2 fruit fly cellular contexts compared by ENCODE assay signal in genomic region chr3L:16164150-16165039, dm6.
TF ChIP-seq lines count a peak whose summit lies in the region.

TSS of gene CG5151 (minus strand) at chr3L:16164701.

TF ChIP-seq in whole organism, embryonic, 481 proteins besides CTCF, POLR2A, EP300 and RAD21 (continued from another document and continues in another):
- TF ChIP-seq bab2 (GFP tag; optimal IDR thresholded peaks at IDR 0.05; lab: Kevin White, UChicago) (no peak), kah (GFP tag; optimal IDR thresholded peaks at IDR 0.05; lab: Kevin White, UChicago) (no peak), CG8089 (GFP tag; optimal IDR thresholded peaks at IDR 0.05; lab: Kevin White, UChicago) (no peak), Gug (GFP tag; IDR thresholded peaks at IDR 0.05; lab: Robert Waterston, UW) (no peak), CG31365 (tag; optimal IDR thresholded peaks at IDR 0.05; lab: Kevin White, UChicago) (peak; percentile 21), Scr (GFP tag; IDR thresholded peaks at IDR 0.05; lab: Robert Waterston, UW; ENCODE audit: partially characterized antibody) (peak; percentile 69), CG16779 (GFP tag; IDR thresholded peaks at IDR 0.05; lab: Robert Waterston, UW) (no peak), dan (GFP tag; IDR thresholded peaks at IDR 0.05; lab: Robert Waterston, UW) (no peak), sima (GFP tag; optimal IDR thresholded peaks at IDR 0.05; lab: Kevin White, UChicago) (no peak), shn (GFP tag; optimal IDR thresholded peaks at IDR 0.05; lab: Kevin White, UChicago) (no peak), grau (tag; optimal IDR thresholded peaks at IDR 0.05; lab: Kevin White, UChicago) (no peak), pb (GFP tag; optimal IDR thresholded peaks at IDR 0.05; lab: Kevin White, UChicago) (no peak), Hand (GFP tag; optimal IDR thresholded peaks at IDR 0.05; lab: Kevin White, UChicago) (no peak), gem (tag; optimal IDR thresholded peaks at IDR 0.05; lab: Kevin White, UChicago) (no peak), CG12942 (GFP tag; optimal IDR thresholded peaks at IDR 0.05; lab: Kevin White, UChicago) (no peak), scrt (GFP tag; optimal IDR thresholded peaks at IDR 0.05; lab: Kevin White, UChicago) (peak; percentile 18), D (optimal IDR thresholded peaks at IDR 0.05; lab: Kevin White, UChicago) (no peak), D (GFP tag; optimal IDR thresholded peaks at IDR 0.05; lab: Kevin White, UChicago) (no peak), Mes4 (GFP tag; optimal IDR thresholded peaks at IDR 0.05; lab: Kevin White, UChicago) (no peak), lilli (GFP tag; optimal IDR thresholded peaks at IDR 0.05; lab: Kevin White, UChicago) (no peak), CG7963 (GFP tag; IDR thresholded peaks at IDR 0.05; lab: Robert Waterston, UW; ENCODE audit: partially characterized antibody) (peak; percentile 82), CG2116 (GFP tag; optimal IDR thresholded peaks at IDR 0.05; lab: Kevin White, UChicago) (no peak), CG12299 (tag; optimal IDR thresholded peaks at IDR 0.05; lab: Kevin White, UChicago) (peak; percentile 64), CG18764 (GFP tag; optimal IDR thresholded peaks at IDR 0.05; lab: Kevin White, UChicago) (no peak), CG32767 (GFP tag; IDR thresholded peaks at IDR 0.05; lab: Robert Waterston, UW) (no peak), lola (GFP tag; optimal IDR thresholded peaks at IDR 0.05; lab: Kevin White, UChicago) (no peak), CG16863 (GFP tag; optimal IDR thresholded peaks at IDR 0.05; lab: Kevin White, UChicago) (no peak), CG11093 (GFP tag; IDR thresholded peaks at IDR 0.05; lab: Robert Waterston, UW) (no peak), Drgx (GFP tag; IDR thresholded peaks at IDR 0.05; lab: Robert Waterston, UW) (no peak), toy (GFP tag; IDR thresholded peaks at IDR 0.05; lab: Robert Waterston, UW) (no peak), crol (GFP tag; IDR thresholded peaks at IDR 0.05; lab: Robert Waterston, UW) (no peak), gsb (GFP tag; IDR thresholded peaks at IDR 0.05; lab: Robert Waterston, UW) (no peak), Side (GFP tag; optimal IDR thresholded peaks at IDR 0.05; lab: Kevin White, UChicago) (no peak), ind (GFP tag; optimal IDR thresholded peaks at IDR 0.05; lab: Kevin White, UChicago) (no peak), odd (GFP tag; optimal IDR thresholded peaks at IDR 0.05; lab: Kevin White, UChicago) (peak; percentile 18), CG5180 (GFP tag; optimal IDR thresholded peaks at IDR 0.05; lab: Kevin White, UChicago) (peak; percentile 80), CG30431 (GFP tag; optimal IDR thresholded peaks at IDR 0.05; lab: Kevin White, UChicago) (no peak), CG1603 (tag; optimal IDR thresholded peaks at IDR 0.05; lab: Kevin White, UChicago) (no peak), eyg (GFP tag; optimal IDR thresholded peaks at IDR 0.05; lab: Kevin White, UChicago) (no peak), fu2 (GFP tag; optimal IDR thresholded peaks at IDR 0.05; lab: Kevin White, UChicago) (no peak), ash1 (GFP tag; optimal IDR thresholded peaks at IDR 0.05; lab: Kevin White, UChicago) (no peak), slbo (GFP tag; IDR thresholded peaks at IDR 0.05; lab: Robert Waterston, UW) (peak; percentile 17; the same call in 1 of the 2 replicates), Atf6 (GFP tag; IDR thresholded peaks at IDR 0.05; lab: Robert Waterston, UW) (0 out of 2 replicates have a peak, but pooled peaks have one; percentile 29), CG3838 (GFP tag; optimal IDR thresholded peaks at IDR 0.05; lab: Kevin White, UChicago) (peak; percentile 11), CG17359 (tag; optimal IDR thresholded peaks at IDR 0.05; lab: Kevin White, UChicago) (no peak), E2f2 (GFP tag; IDR thresholded peaks at IDR 0.05; lab: Robert Waterston, UW) (peak; percentile 19; the same call in 1 of the 2 replicates), Max (GFP tag; optimal IDR thresholded peaks at IDR 0.05; lab: Kevin White, UChicago) (no peak), MBD-R2 (GFP tag; IDR thresholded peaks at IDR 0.05; lab: Robert Waterston, UW) (0 out of 2 replicates have a peak, but pooled peaks have one; percentile 8), CG33557 (GFP tag; optimal IDR thresholded peaks at IDR 0.05; lab: Kevin White, UChicago) (no peak), H15 (GFP tag; IDR thresholded peaks at IDR 0.05; lab: Robert Waterston, UW) (no peak), ara (GFP tag; IDR thresholded peaks at IDR 0.05; lab: Robert Waterston, UW) (no peak), ranshi (GFP tag; IDR thresholded peaks at IDR 0.05; lab: Robert Waterston, UW) (peak; percentile 41; the same call in 1 of the 2 replicates), jumu (GFP tag; optimal IDR thresholded peaks at IDR 0.05; lab: Kevin White, UChicago) (no peak), CG12659 (GFP tag; optimal IDR thresholded peaks at IDR 0.05; lab: Kevin White, UChicago) (peak; percentile 36), MESR4 (GFP tag; optimal IDR thresholded peaks at IDR 0.05; lab: Kevin White, UChicago) (no peak), zen2 (GFP tag; IDR thresholded peaks at IDR 0.05; lab: Robert Waterston, UW; ENCODE audit: partially characterized antibody) (peak; percentile 54; the same call in 2 of the 3 replicates), CG2712 (tag; optimal IDR thresholded peaks at IDR 0.05; lab: Kevin White, UChicago) (no peak), Dad (GFP tag; optimal IDR thresholded peaks at IDR 0.05; lab: Kevin White, UChicago) (no peak), ttk (GFP tag; IDR thresholded peaks at IDR 0.05; lab: Robert Waterston, UW) (no peak), gce (GFP tag; IDR thresholded peaks at IDR 0.05; lab: Robert Waterston, UW) (no peak), grn (GFP tag; optimal IDR thresholded peaks at IDR 0.05; lab: Kevin White, UChicago) (no peak), lbe (GFP tag; optimal IDR thresholded peaks at IDR 0.05; lab: Kevin White, UChicago) (peak; percentile 28), CG6791 (GFP tag; IDR thresholded peaks at IDR 0.05; lab: Robert Waterston, UW; ENCODE audit: partially characterized antibody) (peak; percentile 87), B-H1 (GFP tag; IDR thresholded peaks at IDR 0.05; lab: Robert Waterston, UW) (no peak), CG11695 (GFP tag; IDR thresholded peaks at IDR 0.05; lab: Robert Waterston, UW) (no peak), h (optimal IDR thresholded peaks at IDR 0.05; lab: Kevin White, UChicago) (no peak), CG12104 (GFP tag; optimal IDR thresholded peaks at IDR 0.05; lab: Kevin White, UChicago) (no peak), CG34376 (GFP tag; optimal IDR thresholded peaks at IDR 0.05; lab: Kevin White, UChicago) (peak; percentile 75)

TF ChIP-seq in whole organism, prepupa, 60 proteins besides CTCF, POLR2A, EP300 and RAD21 (continued from another document):
- TF ChIP-seq CG8319 (GFP tag; optimal IDR thresholded peaks at IDR 0.05; lab: Kevin White, UChicago) (no peak), dac (GFP tag; optimal IDR thresholded peaks at IDR 0.05; lab: Kevin White, UChicago) (no peak), CG4318 (GFP tag; optimal IDR thresholded peaks at IDR 0.05; lab: Kevin White, UChicago) (no peak), CG34406 (GFP tag; optimal IDR thresholded peaks at IDR 0.05; lab: Kevin White, UChicago) (no peak), fd59A (GFP tag; optimal IDR thresholded peaks at IDR 0.05; lab: Kevin White, UChicago) (no peak), Eip78C (GFP tag; lab: Kevin White, UChicago) (peak; percentile 79), CG6792 (GFP tag; optimal IDR thresholded peaks at IDR 0.05; lab: Kevin White, UChicago) (no peak)
